Fruit fly (Drosophila melanogaster): ENCODE results near the gene CG4520.

DNA sequence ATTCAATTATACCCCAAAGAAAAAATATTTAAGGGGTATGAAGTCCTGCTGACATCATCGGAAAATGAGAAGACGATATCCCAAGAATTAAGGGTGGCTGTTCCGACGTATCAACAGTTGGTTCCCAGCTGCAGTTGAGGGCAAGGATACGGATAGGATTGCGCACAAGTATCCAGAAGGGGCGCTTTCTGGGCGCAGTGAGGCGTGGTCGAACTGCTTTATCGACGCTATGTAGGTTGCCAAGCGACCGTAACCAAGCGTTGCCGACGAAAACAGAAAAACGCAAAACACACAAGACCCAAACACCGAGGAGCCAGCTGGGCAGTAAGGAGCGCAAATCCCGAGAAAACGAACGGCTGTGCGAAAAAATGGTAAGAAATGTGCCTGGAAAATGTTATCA, 29.7 kb downstream of the CG4520 start, which contains the start of gene Ttc26:
- TF ChIP-seq bab1 (GFP tag; optimal IDR thresholded peaks at IDR 0.05) (no peak), tj (GFP tag; optimal IDR thresholded peaks at IDR 0.05) (no peak), Hr96 (GFP tag; optimal IDR thresholded peaks at IDR 0.05) (no peak)

Measured in whole organism, adult.